Worm (Caenorhabditis elegans) whole organism, L1 larva: ENCODE results near the gene jun-1.

Experiments
- C16A3.4 ChIP-seq: fragments of 150-350 bp; optimal IDR thresholded peaks from 2 replicates; lab custom pipeline; 2014; ENCODE audit warnings: missing biosample characterization, missing genetic modification characterization
- C34B4.2 ChIP-seq: sonication (generic microtip); optimal IDR thresholded peaks from 2 replicates; lab custom pipeline; 2017; ENCODE audit warnings: mild to moderate bottlenecking, missing genetic modification characterization, missing compliant biosample characterization
- aha-1 ChIP-seq: fragments of 150-350 bp; optimal IDR thresholded peaks from 2 replicates; lab custom pipeline; 2014; ENCODE audit warnings: missing biosample characterization, missing genetic modification characterization
- blmp-1 ChIP-seq: fragments of 150-350 bp; optimal IDR thresholded peaks from 2 replicates; lab custom pipeline; 2014; ENCODE audit warnings: missing biosample characterization, missing genetic modification characterization
- ceh-8 ChIP-seq: fragments of 200-800 bp; sonication (Bioruptor generic); optimal IDR thresholded peaks from 2 replicates; lab custom pipeline; 2018; ENCODE audit warnings: mild to moderate bottlenecking, missing genetic modification characterization, moderate library complexity, missing compliant biosample characterization
- ceh-88 ChIP-seq: fragments of 200-800 bp; sonication (Bioruptor generic); IDR thresholded peaks from 2 replicates; pipeline ENCODE4 v1.3.6; 2022; ENCODE audit warnings: missing genetic modification characterization, missing compliant biosample characterization
- ceh-90 ChIP-seq: sonication (generic microtip); optimal IDR thresholded peaks from 2 replicates; lab custom pipeline; 2016; ENCODE audit warnings: missing genetic modification characterization, missing compliant biosample characterization
- dpl-1 ChIP-seq, 3 experiments: fragments of 150-350 bp in 2 of 3; sonication (generic microtip) in 1 of 3; optimal IDR thresholded peaks; 2 replicates each; lab custom pipeline; 2014 to 2017; ENCODE audit warnings: missing biosample characterization in 3 of 3, missing genetic modification characterization in 3 of 3, missing genetic modification reagents in 3 of 3
- efl-1 ChIP-seq, 4 experiments: fragments of 150-350 bp; optimal IDR thresholded peaks in 3 of 4; peaks in 1 of 4; 1 replicate in 1 of 4; 2 replicates in 3 of 4; lab custom pipeline; 2014; ENCODE audit warnings: missing biosample characterization in 2 of 4, missing genetic modification characterization in 2 of 4, missing genetic modification reagents in 2 of 4
- fos-1 ChIP-seq: fragments of 150-350 bp; optimal IDR thresholded peaks from 2 replicates; lab custom pipeline; 2014; ENCODE audit warnings: missing biosample characterization, missing genetic modification characterization
- hlh-4 ChIP-seq: sonication (generic microtip); optimal IDR thresholded peaks from 2 replicates; lab custom pipeline; 2016; ENCODE audit warnings: mild to moderate bottlenecking, missing genetic modification characterization, missing compliant biosample characterization
- irx-1 ChIP-seq: sonication (generic microtip); optimal IDR thresholded peaks from 2 replicates; lab custom pipeline; 2016; ENCODE audit warnings: missing genetic modification characterization, missing compliant biosample characterization
- lin-14 ChIP-seq: fragments of 200-800 bp; sonication (Bioruptor generic); optimal IDR thresholded peaks from 2 replicates; lab custom pipeline; 2018; ENCODE audit warnings: mild to moderate bottlenecking, missing genetic modification characterization, moderate library complexity, missing compliant biosample characterization
- lin-35 ChIP-seq, 2 experiments: fragments of 150-350 bp; optimal IDR thresholded peaks; 2 replicates each; lab custom pipeline; 2014; ENCODE audit warnings: missing biosample characterization in 2 of 2, missing genetic modification characterization in 2 of 2, missing genetic modification reagents in 2 of 2
- lin-39 ChIP-seq: fragments of 150-350 bp; optimal IDR thresholded peaks from 2 replicates; lab custom pipeline; 2014; ENCODE audit warnings: missing biosample characterization, missing genetic modification reagents, missing genetic modification characterization
- nhr-11 ChIP-seq: fragments of 150-350 bp; optimal IDR thresholded peaks from 2 replicates; lab custom pipeline; 2014; ENCODE audit warnings: missing biosample characterization, missing genetic modification characterization
- nhr-19 ChIP-seq: fragments of 200-800 bp; sonication (Bioruptor generic); conservative IDR thresholded peaks from 2 replicates; pipeline ENCODE4 v1.3.6; 2022; ENCODE audit warnings: missing genetic modification characterization, missing compliant biosample characterization
- nhr-47 ChIP-seq: sonication (generic microtip); optimal IDR thresholded peaks from 2 replicates; lab custom pipeline; 2016; ENCODE audit warnings: mild to moderate bottlenecking, missing genetic modification characterization, moderate library complexity, missing compliant biosample characterization
- nhr-71 ChIP-seq: sonication (generic microtip); optimal IDR thresholded peaks from 2 replicates; lab custom pipeline; 2016; ENCODE audit warnings: mild to moderate bottlenecking, missing genetic modification characterization, moderate library complexity, missing compliant biosample characterization
- nhr-85 ChIP-seq: sonication (generic microtip); peaks from one replicate; lab custom pipeline; 2016; ENCODE audit warnings: missing genetic modification characterization, inconsistent platforms, missing compliant biosample characterization
- pax-3 ChIP-seq: fragments of 200-800 bp; sonication (Bioruptor generic); optimal IDR thresholded peaks from 2 replicates; lab custom pipeline; 2018; ENCODE audit warnings: mild to moderate bottlenecking, missing genetic modification characterization, moderate library complexity, missing compliant biosample characterization
- pqm-1 ChIP-seq: sonication (generic microtip); optimal IDR thresholded peaks from 3 replicates; lab custom pipeline; 2017; ENCODE audit warnings: missing biosample characterization, missing genetic modification characterization
- rnt-1 ChIP-seq: sonication (generic microtip); optimal IDR thresholded peaks from 2 replicates; lab custom pipeline; 2016; ENCODE audit warnings: mild to moderate bottlenecking, missing genetic modification characterization, moderate library complexity, missing compliant biosample characterization
- sox-4 ChIP-seq: sonication (generic microtip); optimal IDR thresholded peaks from 2 replicates; lab custom pipeline; 2016; ENCODE audit warnings: missing genetic modification characterization, missing compliant biosample characterization
- swsn-7 ChIP-seq: sonication (generic microtip); optimal IDR thresholded peaks from 2 replicates; lab custom pipeline; 2016; ENCODE audit warnings: missing genetic modification characterization, missing compliant biosample characterization
- tbx-2 ChIP-seq: sonication (generic microtip); optimal IDR thresholded peaks from 2 replicates; lab custom pipeline; 2016; ENCODE audit warnings: missing genetic modification characterization, missing compliant biosample characterization
- tlp-1 ChIP-seq: fragments of 150-350 bp; optimal IDR thresholded peaks from 2 replicates; lab custom pipeline; 2014; ENCODE audit warnings: missing biosample characterization, missing genetic modification characterization
- unc-130 ChIP-seq: fragments of 150-350 bp; optimal IDR thresholded peaks from 2 replicates; lab custom pipeline; 2017; ENCODE audit warnings: missing biosample characterization, missing genetic modification characterization, inconsistent platforms
- unc-62 ChIP-seq: fragments of 150-350 bp; optimal IDR thresholded peaks from 2 replicates; lab custom pipeline; 2014; ENCODE audit warnings: missing biosample characterization, missing genetic modification reagents, missing genetic modification characterization
- unc-86 ChIP-seq: sonication (generic microtip); optimal IDR thresholded peaks from 2 replicates; lab custom pipeline; 2016; ENCODE audit warnings: missing genetic modification characterization, missing compliant biosample characterization
- unc-98 ChIP-seq: fragments of 200-800 bp; sonication (Bioruptor generic); IDR thresholded peaks from 2 replicates; pipeline ENCODE4 v1.3.6; 2022; ENCODE audit warnings: missing genetic modification characterization, missing compliant biosample characterization
- zag-1 ChIP-seq: fragments of 150-350 bp; optimal IDR thresholded peaks from 2 replicates; lab custom pipeline; 2014; ENCODE audit warnings: missing biosample characterization, missing genetic modification characterization
- ztf-11 ChIP-seq, 2 experiments: sonication (generic microtip); optimal IDR thresholded peaks; 2 replicates each; lab custom pipeline; 2016 to 2017; ENCODE audit warnings: missing genetic modification characterization in 2 of 2, missing biosample characterization in 1 of 2, missing compliant biosample characterization in 1 of 2
- ztf-4 ChIP-seq: fragments of 150-350 bp; optimal IDR thresholded peaks from 2 replicates; lab custom pipeline; 2014; ENCODE audit warnings: missing biosample characterization, missing genetic modification characterization

jun-1 gene

ce11 chrII:9170048-9170447, 57.1 kb downstream of the jun-1 start:
- no peak for TF ChIP-seq C34B4.2 (tag; lab: Kevin White, UChicago)
- TF ChIP-seq aha-1 (tag; lab: Kevin White, UChicago), result peak; percentile 66

DNA sequence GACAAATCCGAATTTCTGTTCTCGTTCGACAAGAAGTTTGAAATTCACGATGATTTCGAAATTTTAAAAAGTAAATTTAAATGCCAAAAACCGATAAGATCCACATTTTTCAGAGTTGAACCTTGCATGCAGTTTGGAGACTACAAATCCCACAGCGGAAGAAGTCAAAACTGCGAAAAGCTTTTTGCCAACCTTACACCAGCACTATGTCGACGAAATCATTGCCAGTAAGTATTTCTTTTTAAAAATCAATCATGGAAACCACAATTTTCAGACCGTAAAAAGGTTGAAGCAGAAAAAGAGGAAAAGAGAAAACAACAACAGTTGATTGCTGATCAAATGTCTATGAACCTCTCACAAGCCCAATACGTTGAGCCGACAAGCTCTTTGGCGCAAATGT, 57.9 kb downstream of the jun-1 start:
- no peak for TF ChIP-seq ztf-4
- no peak for TF ChIP-seq nhr-11 (tag; lab: Kevin White, UChicago)
- no peak for TF ChIP-seq ceh-8 (GFP tag; lab: Kevin White, UChicago)
- TF ChIP-seq lin-39, result no peak
- TF ChIP-seq nhr-85 (tag; lab: Kevin White, UChicago), result no peak
- no peak for TF ChIP-seq sox-4 (tag; lab: Kevin White, UChicago)
- TF ChIP-seq ztf-11 (tag; optimal IDR thresholded peaks at IDR 0.05; lab: Kevin White, UChicago), result no peak
- TF ChIP-seq unc-62, result no peak
- TF ChIP-seq unc-130 (tag; lab: Kevin White, UChicago), result no peak
- no peak for TF ChIP-seq ceh-88 (GFP tag; lab: Robert Waterston, UW)
- no peak for TF ChIP-seq nhr-19 (GFP tag; lab: Robert Waterston, UW)
- TF ChIP-seq zag-1 (tag; lab: Kevin White, UChicago), result no peak
- no peak for TF ChIP-seq nhr-47 (tag; lab: Kevin White, UChicago)
- no peak for TF ChIP-seq pqm-1 (tag; lab: Kevin White, UChicago)
- TF ChIP-seq lin-35 (GFP tag; optimal IDR thresholded peaks at IDR 0.05; lab: Kevin White, UChicago), result no peak
- no peak for TF ChIP-seq swsn-7 (tag; lab: Kevin White, UChicago)

- TF ChIP-seq rnt-1 (tag; lab: Kevin White, UChicago) (no peak), ztf-4 (no peak), unc-86 (tag; lab: Kevin White, UChicago) (no peak), dpl-1 (GFP tag; optimal IDR thresholded peaks at IDR 0.05; lab: Kevin White, UChicago) (peak in 1 of 3 experiments; percentile 17), efl-1 (optimal IDR thresholded peaks at IDR 0.05; lab: Kevin White, UChicago) (no peak), efl-1 (GFP tag; optimal IDR thresholded peaks at IDR 0.05 in 1 of 2; lab: Kevin White, UChicago) (peak in 1 of 2 experiments; percentile 51), nhr-71 (no peak), ceh-90 (tag; lab: Kevin White, UChicago) (no peak), fos-1 (tag; lab: Kevin White, UChicago) (no peak), hlh-4 (tag; lab: Kevin White, UChicago) (no peak), aha-1 (tag; lab: Kevin White, UChicago) (peak; percentile 14)
These were observed 58.7 kb downstream of the jun-1 start for ce11 chrII:9171466-9172187.

DNA sequence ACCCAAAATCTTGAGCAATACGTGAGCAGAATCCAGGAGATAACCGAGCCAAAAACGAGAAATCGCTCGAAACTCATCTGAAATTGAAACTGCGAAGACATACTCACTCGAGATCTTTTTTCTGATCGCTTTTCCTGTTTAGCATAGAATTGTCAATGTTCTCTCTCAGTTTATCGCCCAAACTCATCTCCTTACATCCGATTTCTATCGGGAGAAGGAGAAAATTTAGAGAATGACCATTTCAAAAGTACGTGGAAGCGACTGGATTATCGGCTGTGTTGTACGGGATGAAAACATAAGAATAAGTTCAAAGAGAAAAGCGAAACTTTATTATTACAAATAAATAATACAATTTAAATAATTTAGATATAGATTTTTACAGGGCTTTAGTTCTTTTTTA, 59.9 kb downstream of the jun-1 start, which contains the start of gene T23G7.2:
T23G7.2 (minus strand) TSS at position 101 of the 400 bp plus-strand sequence.
- TF ChIP-seq pqm-1 (tag; lab: Kevin White, UChicago) (no peak), blmp-1 (tag; lab: Kevin White, UChicago) (peak; percentile 21)

DNA sequence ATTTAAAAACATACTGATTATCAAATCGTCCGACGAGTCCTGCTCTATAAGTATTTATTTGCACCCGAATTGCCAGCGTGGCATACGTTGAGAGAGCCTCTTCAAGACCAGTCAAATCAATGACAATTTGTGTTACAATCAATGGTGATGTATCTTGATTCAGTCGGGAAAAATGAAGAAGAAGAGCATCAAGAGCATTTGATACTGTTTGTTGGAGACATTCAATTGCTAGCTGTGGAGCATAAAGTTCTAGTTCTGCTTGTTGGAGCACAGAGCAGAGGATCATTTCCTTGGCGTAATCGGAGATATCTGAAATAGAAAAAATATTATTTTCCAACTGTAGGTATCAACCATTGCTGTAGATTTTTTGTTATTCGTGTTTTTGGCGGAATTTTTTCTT, 60.5 kb downstream of the jun-1 start:
- no peak for TF ChIP-seq unc-98 (GFP tag; lab: Robert Waterston, UW)
- no peak for TF ChIP-seq C16A3.4 (tag; lab: Kevin White, UChicago)
- TF ChIP-seq hlh-4 (tag; lab: Kevin White, UChicago), result no peak
- no peak for TF ChIP-seq irx-1 (tag; lab: Kevin White, UChicago)
- TF ChIP-seq tlp-1, result no peak
- TF ChIP-seq lin-14 (GFP tag; lab: Kevin White, UChicago), result no peak
- no peak for TF ChIP-seq dpl-1 (GFP tag; optimal IDR thresholded peaks at IDR 0.05; lab: Kevin White, UChicago)
- no peak for TF ChIP-seq pax-3 (tag; lab: Kevin White, UChicago)
- TF ChIP-seq tbx-2 (tag; lab: Kevin White, UChicago), result no peak
- TF ChIP-seq, all 84 proteins: peak for 0
